Fruit fly (Drosophila melanogaster) whole organism, prepupa: ENCODE data around the gene CG4133.
A peak's percentile ranks its signal among the peaks of the same experiment; 100 is the strongest.

ENCODE experiments used
- Blimp-1 ChIP-seq: fragments of 200-800 bp; sonication (Bioruptor generic); optimal IDR thresholded peaks from 3 replicates; lab custom pipeline; 2017; ENCODE audit warnings: missing biosample characterization, missing genetic modification characterization, mild to moderate bottlenecking, moderate library complexity, missing genetic modification reagents
- CG10631 ChIP-seq: fragments of 200-800 bp; sonication (Bioruptor generic); optimal IDR thresholded peaks from 2 replicates; lab custom pipeline; 2016; ENCODE audit warnings: missing biosample characterization, missing genetic modification characterization
- CG10669 ChIP-seq: fragments of 200-800 bp; sonication (Bioruptor generic); optimal IDR thresholded peaks from 3 replicates; lab custom pipeline; 2018; ENCODE audit warnings: missing biosample characterization, mild to moderate bottlenecking, missing genetic modification characterization, moderate library complexity
- CG11294 ChIP-seq: fragments of 200-800 bp; sonication (Bioruptor generic); IDR thresholded peaks from 2 replicates; pipeline ENCODE4 v1.3.6; 2022; ENCODE audit warnings: missing biosample characterization, missing genetic modification characterization
- CG11762 ChIP-seq: fragments of 200-800 bp; sonication (Bioruptor generic); optimal IDR thresholded peaks from 3 replicates; lab custom pipeline; 2016; ENCODE audit warnings: missing biosample characterization, missing genetic modification characterization; ENCODE audit not compliant: insufficient read depth
- CG11902 ChIP-seq: fragments of 200-800 bp; sonication (Bioruptor generic); optimal IDR thresholded peaks from 3 replicates; lab custom pipeline; 2016; ENCODE audit warnings: missing biosample characterization, missing genetic modification characterization
- CG15336 ChIP-seq: fragments of 200-800 bp; sonication (Bioruptor generic); IDR thresholded peaks from 2 replicates; pipeline ENCODE4 v1.3.6; 2022; ENCODE audit warnings: missing biosample characterization, missing genetic modification characterization
- CG1621 ChIP-seq: fragments of 200-800 bp; sonication (Bioruptor generic); optimal IDR thresholded peaks from 3 replicates; lab custom pipeline; 2018; ENCODE audit warnings: missing biosample characterization, mild to moderate bottlenecking, missing genetic modification characterization
- CG16779 ChIP-seq: fragments of 200-800 bp; sonication (Bioruptor generic); optimal IDR thresholded peaks from 3 replicates; lab custom pipeline; 2017; ENCODE audit warnings: missing biosample characterization, mild to moderate bottlenecking, missing genetic modification characterization
- CG3032 ChIP-seq: fragments of 200-800 bp; optimal IDR thresholded peaks from 2 replicates; lab custom pipeline; 2019; ENCODE audit warnings: missing biosample characterization, mild to moderate bottlenecking, missing genetic modification characterization, moderate library complexity
- CG32006 ChIP-seq: fragments of 200-800 bp; sonication (Bioruptor generic); optimal IDR thresholded peaks from 3 replicates; lab custom pipeline; 2017; ENCODE audit warnings: missing biosample characterization, mild to moderate bottlenecking, missing genetic modification characterization
- CG34406 ChIP-seq: fragments of 200-800 bp; sonication (Bioruptor generic); optimal IDR thresholded peaks from 3 replicates; lab custom pipeline; 2016; ENCODE audit warnings: missing biosample characterization, missing genetic modification characterization
- CG3919 ChIP-seq: fragments of 200-800 bp; sonication (Bioruptor generic); optimal IDR thresholded peaks from 3 replicates; lab custom pipeline; 2016; ENCODE audit warnings: missing biosample characterization, missing genetic modification characterization
- CG4318 ChIP-seq: fragments of 200-800 bp; sonication (Bioruptor generic); optimal IDR thresholded peaks from 3 replicates; lab custom pipeline; 2017; ENCODE audit warnings: missing biosample characterization, mild to moderate bottlenecking, missing genetic modification characterization
- CG6163 ChIP-seq: fragments of 200-800 bp; sonication (Bioruptor generic); IDR thresholded peaks from 3 replicates; pipeline ENCODE4 v1.3.6; 2022; ENCODE audit warnings: missing biosample characterization, missing genetic modification characterization
- CG6276 ChIP-seq: fragments of 200-800 bp; sonication (Bioruptor generic); optimal IDR thresholded peaks from 2 replicates; lab custom pipeline; 2017; ENCODE audit warnings: missing biosample characterization, mild to moderate bottlenecking, missing genetic modification characterization
- CG6792 ChIP-seq: fragments of 200-800 bp; sonication (Bioruptor generic); optimal IDR thresholded peaks from 3 replicates; lab custom pipeline; 2016; ENCODE audit warnings: missing biosample characterization, missing genetic modification characterization
- CG6808 ChIP-seq: fragments of 200-800 bp; sonication (Bioruptor generic); optimal IDR thresholded peaks from 3 replicates; lab custom pipeline; 2017; ENCODE audit warnings: missing biosample characterization, missing genetic modification characterization, mild to moderate bottlenecking, moderate library complexity, missing genetic modification reagents
- CG6854 ChIP-seq: fragments of 200-800 bp; sonication (Bioruptor generic); optimal IDR thresholded peaks from 2 replicates; lab custom pipeline; 2017; ENCODE audit warnings: missing biosample characterization, mild to moderate bottlenecking, missing genetic modification characterization
- CG7368 ChIP-seq: fragments of 200-800 bp; sonication (Bioruptor generic); optimal IDR thresholded peaks from 3 replicates; lab custom pipeline; 2016; ENCODE audit warnings: missing biosample characterization, missing genetic modification characterization
- CG8119 ChIP-seq: fragments of 200-800 bp; sonication (Bioruptor generic); IDR thresholded peaks from 3 replicates; pipeline ENCODE4 v1.3.6; 2022; ENCODE audit warnings: missing biosample characterization, missing genetic modification characterization
- CG8319 ChIP-seq: fragments of 200-800 bp; sonication (Bioruptor generic); optimal IDR thresholded peaks from 3 replicates; lab custom pipeline; 2016; ENCODE audit warnings: missing biosample characterization, missing genetic modification characterization
- CG8632 ChIP-seq: fragments of 200-800 bp; sonication (Bioruptor generic); optimal IDR thresholded peaks from 3 replicates; lab custom pipeline; 2016; ENCODE audit warnings: missing biosample characterization, missing genetic modification characterization
- CG9139 ChIP-seq: fragments of 200-800 bp; sonication (Bioruptor generic); optimal IDR thresholded peaks from 3 replicates; lab custom pipeline; 2017; ENCODE audit warnings: missing biosample characterization, mild to moderate bottlenecking, missing genetic modification characterization
- Eip75B ChIP-seq: fragments of 200-800 bp; sonication (Bioruptor generic); optimal IDR thresholded peaks from 3 replicates; lab custom pipeline; 2016; ENCODE audit warnings: missing biosample characterization, missing genetic modification characterization
- Eip93F ChIP-seq: fragments of 200-800 bp; sonication (Bioruptor generic); optimal IDR thresholded peaks from 2 replicates; lab custom pipeline; 2016; ENCODE audit warnings: missing biosample characterization, mild to moderate bottlenecking, missing genetic modification characterization
- Ets21C ChIP-seq: fragments of 200-800 bp; sonication (Bioruptor generic); optimal IDR thresholded peaks from 3 replicates; lab custom pipeline; 2016; ENCODE audit warnings: missing biosample characterization, missing genetic modification characterization
- Ets96B ChIP-seq: fragments of 200-800 bp; optimal IDR thresholded peaks from 2 replicates; lab custom pipeline; 2019; ENCODE audit warnings: missing biosample characterization, mild to moderate bottlenecking, missing genetic modification characterization, moderate library complexity
- Gug ChIP-seq: fragments of 200-800 bp; sonication (Bioruptor generic); IDR thresholded peaks from 2 replicates; pipeline ENCODE4 v1.3.6; 2022; ENCODE audit warnings: missing biosample characterization, missing genetic modification characterization
- Hr38 ChIP-seq: sonication (Bioruptor generic); optimal IDR thresholded peaks from 2 replicates; lab custom pipeline; 2016; ENCODE audit warnings: missing biosample characterization, missing genetic modification characterization
- Hr4 ChIP-seq: fragments of 200-800 bp; sonication (Bioruptor generic); optimal IDR thresholded peaks from 3 replicates; lab custom pipeline; 2016; ENCODE audit warnings: missing biosample characterization, missing genetic modification characterization
- Lpt ChIP-seq: fragments of 200-800 bp; sonication (Bioruptor generic); optimal IDR thresholded peaks from 3 replicates; lab custom pipeline; 2016; ENCODE audit warnings: missing biosample characterization, missing genetic modification characterization
- OdsH ChIP-seq: fragments of 200-800 bp; sonication (Bioruptor generic); optimal IDR thresholded peaks from 3 replicates; lab custom pipeline; 2016; ENCODE audit warnings: missing biosample characterization, missing genetic modification characterization
- Smox ChIP-seq: fragments of 200-800 bp; sonication (Bioruptor generic); optimal IDR thresholded peaks from 3 replicates; lab custom pipeline; 2016; ENCODE audit warnings: missing biosample characterization, missing genetic modification characterization
- Sox102F ChIP-seq: fragments of 200-800 bp; sonication (Bioruptor generic); optimal IDR thresholded peaks from 2 replicates; lab custom pipeline; 2016; ENCODE audit warnings: missing biosample characterization, mild to moderate bottlenecking, missing genetic modification characterization
- Sox14 ChIP-seq: fragments of 200-800 bp; sonication (Bioruptor generic); optimal IDR thresholded peaks from 3 replicates; lab custom pipeline; 2016; ENCODE audit warnings: missing biosample characterization, missing genetic modification characterization
- achi ChIP-seq: fragments of 200-800 bp; sonication (Bioruptor generic); optimal IDR thresholded peaks from 3 replicates; lab custom pipeline; 2016; ENCODE audit warnings: missing biosample characterization, missing genetic modification characterization
- acj6 ChIP-seq: fragments of 200-800 bp; sonication (Bioruptor generic); optimal IDR thresholded peaks from 3 replicates; lab custom pipeline; 2016; ENCODE audit warnings: missing biosample characterization, missing genetic modification characterization
- dac ChIP-seq: fragments of 200-800 bp; sonication (Bioruptor generic); optimal IDR thresholded peaks from 2 replicates; lab custom pipeline; 2017; ENCODE audit warnings: missing biosample characterization, mild to moderate bottlenecking, missing genetic modification characterization
- eg ChIP-seq: fragments of 200-800 bp; sonication (Bioruptor generic); IDR thresholded peaks from 3 replicates; pipeline ENCODE4 v1.3.6; 2022; ENCODE audit warnings: missing biosample characterization, missing genetic modification characterization
- esn ChIP-seq: fragments of 200-800 bp; sonication (Bioruptor generic); optimal IDR thresholded peaks from 2 replicates; lab custom pipeline; 2016; ENCODE audit warnings: missing biosample characterization, mild to moderate bottlenecking, missing genetic modification characterization, moderate library complexity
- fd59A ChIP-seq: fragments of 200-800 bp; sonication (Bioruptor generic); optimal IDR thresholded peaks from 2 replicates; lab custom pipeline; 2017; ENCODE audit warnings: missing biosample characterization, mild to moderate bottlenecking, missing genetic modification characterization, missing genetic modification reagents
- fd85E ChIP-seq: fragments of 200-800 bp; sonication (Bioruptor generic); optimal IDR thresholded peaks from 3 replicates; lab custom pipeline; 2016; ENCODE audit warnings: missing biosample characterization, missing genetic modification characterization
- fkh ChIP-seq: fragments of 200-800 bp; sonication (Bioruptor generic); optimal IDR thresholded peaks from 3 replicates; lab custom pipeline; 2017; ENCODE audit warnings: missing biosample characterization, mild to moderate bottlenecking, missing genetic modification characterization, moderate library complexity
- lz ChIP-seq: fragments of 200-800 bp; sonication (Bioruptor generic); optimal IDR thresholded peaks from 3 replicates; lab custom pipeline; 2016; ENCODE audit warnings: missing biosample characterization, missing genetic modification characterization
- net ChIP-seq: fragments of 200-800 bp; sonication (Bioruptor generic); optimal IDR thresholded peaks from 3 replicates; lab custom pipeline; 2016; ENCODE audit warnings: missing biosample characterization, missing genetic modification characterization
- salr ChIP-seq, 2 experiments: fragments of 200-800 bp; sonication (Bioruptor generic); optimal IDR thresholded peaks; 3 replicates each; lab custom pipeline; 2016 to 2018; ENCODE audit warnings: missing biosample characterization in 2 of 2, missing genetic modification characterization in 2 of 2, mild to moderate bottlenecking in 1 of 2
- spab ChIP-seq: fragments of 200-800 bp; sonication (Bioruptor generic); optimal IDR thresholded peaks from 2 replicates; lab custom pipeline; 2017; ENCODE audit warnings: missing biosample characterization, mild to moderate bottlenecking, missing genetic modification characterization, missing genetic modification reagents
- ss ChIP-seq, 2 experiments: fragments of 200-800 bp; sonication (Bioruptor generic); optimal IDR thresholded peaks; 2 replicates in 1 of 2; 3 replicates in 1 of 2; lab custom pipeline; 2017 to 2018; ENCODE audit warnings: mild to moderate bottlenecking in 2 of 2, missing biosample characterization in 2 of 2, missing genetic modification characterization in 2 of 2, moderate library complexity in 1 of 2
- topi ChIP-seq: fragments of 200-800 bp; sonication (Bioruptor generic); optimal IDR thresholded peaks from 3 replicates; lab custom pipeline; 2016; ENCODE audit warnings: missing biosample characterization, missing genetic modification characterization
- vri ChIP-seq: fragments of 200-800 bp; sonication (Bioruptor generic); optimal IDR thresholded peaks from 3 replicates; lab custom pipeline; 2016; ENCODE audit warnings: missing biosample characterization, mild to moderate bottlenecking, missing genetic modification characterization

Gene CG4133

DNA sequence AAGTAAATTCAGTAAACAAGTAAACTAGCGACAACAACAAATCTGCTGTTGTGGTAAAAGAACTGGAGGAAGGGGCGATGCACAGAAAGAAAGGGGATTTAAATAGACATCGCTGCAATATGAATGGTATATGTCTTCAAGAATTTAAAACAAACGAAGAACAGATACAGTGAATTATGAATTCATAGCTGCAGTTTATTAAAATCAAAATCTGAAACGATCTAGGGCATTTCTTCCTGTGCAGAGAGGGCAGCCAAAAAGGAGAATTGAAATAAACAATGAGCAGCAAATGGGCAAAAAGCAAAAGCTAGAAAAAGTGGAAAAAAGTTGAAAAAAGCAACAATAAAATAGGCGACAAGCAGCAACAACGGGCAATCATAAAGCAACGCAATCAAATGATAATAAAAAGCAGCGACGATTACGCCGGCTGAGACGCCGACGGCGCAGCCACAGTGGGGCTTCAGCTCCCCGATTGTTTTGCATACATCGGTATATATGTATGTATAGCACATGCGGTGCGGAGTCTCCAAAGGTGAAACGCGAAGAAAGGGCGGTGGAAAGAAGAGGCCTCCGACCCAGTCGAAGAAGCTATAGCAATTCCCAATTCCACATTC, 13.5 kb downstream of the CG4133 start:
- TF ChIP-seq CG11294 (GFP tag; lab: Robert Waterston, UW) (peak; percentile 25; the same call in 1 of the 2 replicates), CG10669 (GFP tag; lab: Kevin White, UChicago) (peak; percentile 13), CG11902 (GFP tag; lab: Kevin White, UChicago) (no peak), Eip75B (GFP tag; lab: Kevin White, UChicago) (peak; percentile 34), CG4318 (GFP tag; lab: Kevin White, UChicago) (peak; percentile 69), CG9139 (GFP tag; lab: Kevin White, UChicago) (no peak), CG11762 (GFP tag; lab: Kevin White, UChicago) (peak; percentile 42), Lpt (GFP tag; lab: Kevin White, UChicago) (peak; percentile 65), achi (GFP tag; lab: Kevin White, UChicago) (peak; percentile 43), CG34406 (peak; percentile 19), CG3032 (tag; lab: Kevin White, UChicago) (peak; percentile 30), Eip93F (no peak), Gug (GFP tag; lab: Robert Waterston, UW) (peak; percentile 72), salr (GFP tag; optimal IDR thresholded peaks at IDR 0.05; lab: Kevin White, UChicago) (peak in 1 of 2 experiments; percentile 69), CG6808 (GFP tag; lab: Kevin White, UChicago) (peak; percentile 45), Ets96B (tag; lab: Kevin White, UChicago) (peak; percentile 65), CG32006 (GFP tag; lab: Kevin White, UChicago) (peak; percentile 87), OdsH (GFP tag; lab: Kevin White, UChicago) (peak; percentile 61), CG8119 (GFP tag; lab: Robert Waterston, UW) (peak; percentile 76), spab (GFP tag; lab: Kevin White, UChicago) (peak; percentile 15), CG15336 (peak; percentile 84), CG6276 (GFP tag; lab: Kevin White, UChicago) (peak; percentile 88), CG16779 (peak; percentile 63), CG3919 (GFP tag; lab: Kevin White, UChicago) (peak; percentile 56), vri (GFP tag; lab: Kevin White, UChicago) (peak; percentile 80), lz (GFP tag; lab: Kevin White, UChicago) (peak; percentile 49), dac (GFP tag; lab: Kevin White, UChicago) (peak; percentile 75), Smox (peak; percentile 19), Sox14 (GFP tag; lab: Kevin White, UChicago) (peak; percentile 72), CG1621 (peak; percentile 31), Ets21C (GFP tag; lab: Kevin White, UChicago) (no peak), net (GFP tag; lab: Kevin White, UChicago) (peak; percentile 76), topi (peak; percentile 37), fd85E (GFP tag; lab: Kevin White, UChicago) (no peak), acj6 (peak; percentile 40), Hr38 (no peak), ss (GFP tag; optimal IDR thresholded peaks at IDR 0.05; lab: Kevin White, UChicago) (no peak), CG8319 (no peak), CG6854 (GFP tag; lab: Kevin White, UChicago) (no peak), CG8632 (GFP tag; lab: Kevin White, UChicago) (no peak), fd59A (GFP tag; lab: Kevin White, UChicago) (no peak), Hr4 (GFP tag; lab: Kevin White, UChicago) (peak; percentile 88), CG6792 (peak; percentile 40), CG10631 (GFP tag; lab: Kevin White, UChicago) (peak; percentile 38), esn (GFP tag; lab: Kevin White, UChicago) (peak; percentile 47), eg (GFP tag; lab: Robert Waterston, UW) (peak; percentile 84), Blimp-1 (GFP tag; lab: Kevin White, UChicago) (no peak), CG7368 (GFP tag; lab: Kevin White, UChicago) (peak; percentile 47), Sox102F (GFP tag; lab: Kevin White, UChicago) (peak; percentile 29), fkh (no peak), CG6163 (GFP tag; lab: Robert Waterston, UW) (peak; percentile 81)
